Worm (Caenorhabditis elegans): Measurements from ENCODE around the gene ZK896.1.
A peak's percentile ranks its signal among the peaks of the same experiment; 100 is the strongest.

ZK896.1 gene

ce11 chrIV:12842121-12842520, 33.0 kb downstream of the ZK896.1 start (continued):
- TF ChIP-seq mxl-3 (GFP tag; optimal IDR thresholded peaks at IDR 0.05) = no peak
- no peak for TF ChIP-seq attf-4 (tag; optimal IDR thresholded peaks at IDR 0.05)
- no peak for TF ChIP-seq mdt-29 (GFP tag; IDR thresholded peaks at IDR 0.05)
- peak in 1 of 2 experiments; percentile 69 for TF ChIP-seq mdl-1 (tag; optimal IDR thresholded peaks at IDR 0.05)
- TF ChIP-seq nhr-6 (tag; optimal IDR thresholded peaks at IDR 0.05) = peak; percentile 87
- TF ChIP-seq unc-39 (tag; optimal IDR thresholded peaks at IDR 0.05) = no peak
- TF ChIP-seq egl-27 (tag; optimal IDR thresholded peaks at IDR 0.05) = no peak
- TF ChIP-seq fos-1 (tag; optimal IDR thresholded peaks at IDR 0.05) = peak; percentile 17
- no peak for TF ChIP-seq sdz-12 (GFP tag; optimal IDR thresholded peaks at IDR 0.05)
- no peak for TF ChIP-seq D1046.2 (GFP tag; IDR thresholded peaks at IDR 0.05)
- TF ChIP-seq lim-7 (GFP tag; IDR thresholded peaks at IDR 0.05) = no peak
- no peak for TF ChIP-seq tag-97 (GFP tag; IDR thresholded peaks at IDR 0.05)
- no peak for TF ChIP-seq egl-43 (GFP tag; IDR thresholded peaks at IDR 0.05)
- peak; percentile 57 for TF ChIP-seq mep-1 (tag; optimal IDR thresholded peaks at IDR 0.05)
- TF ChIP-seq F44E2.7 (GFP tag; IDR thresholded peaks at IDR 0.05) = no peak
- TF ChIP-seq daf-16 (GFP tag; optimal IDR thresholded peaks at IDR 0.05) = peak in 1 of 2 experiments; percentile 57
- TF ChIP-seq daf-16 (tag; optimal IDR thresholded peaks at IDR 0.05) = peak; percentile 98
- peak; percentile 83 for TF ChIP-seq nhr-77 (tag; optimal IDR thresholded peaks at IDR 0.05)
- no peak for TF ChIP-seq nhr-237 (tag; optimal IDR thresholded peaks at IDR 0.05)
- no peak for TF ChIP-seq jun-1 (tag; optimal IDR thresholded peaks at IDR 0.05)
- TF ChIP-seq dmd-6 (GFP tag; IDR thresholded peaks at IDR 0.05) = peak; percentile 98
- TF ChIP-seq php-3 (GFP tag; IDR thresholded peaks at IDR 0.05) = peak; percentile 99
- peak; percentile 32 for TF ChIP-seq hlh-30 (tag; optimal IDR thresholded peaks at IDR 0.05; ENCODE audit: insufficient read depth)
- TF ChIP-seq zfp-2 (tag; optimal IDR thresholded peaks at IDR 0.05) = no peak
- no peak for TF ChIP-seq T26A8.4 (GFP tag; IDR thresholded peaks at IDR 0.05)
- TF ChIP-seq lin-29 (GFP tag; IDR thresholded peaks at IDR 0.05) = no peak

- TF ChIP-seq hlh-11 (tag; optimal IDR thresholded peaks at IDR 0.05) (no peak), lin-13 (GFP tag; optimal IDR thresholded peaks at IDR 0.05) (no peak), daf-12 (tag; optimal IDR thresholded peaks at IDR 0.05) (no peak), F44E2.7 (GFP tag; IDR thresholded peaks at IDR 0.05) (no peak), tag-97 (GFP tag; IDR thresholded peaks at IDR 0.05) (no peak), lir-3 (tag; optimal IDR thresholded peaks at IDR 0.05) (no peak), unc-62 (GFP tag; optimal IDR thresholded peaks at IDR 0.05 in 1 of 2) (peak in 1 of 2 experiments; percentile 67), unc-62 (tag; optimal IDR thresholded peaks at IDR 0.05) (no peak), ZK337.2 (GFP tag; IDR thresholded peaks at IDR 0.05) (no peak), fos-1 (tag; optimal IDR thresholded peaks at IDR 0.05) (no peak), pha-4 (GFP tag; IDR thresholded peaks at IDR 0.05) (peak; percentile 6; the same call in 1 of the 2 replicates), pha-4 (tag; optimal IDR thresholded peaks at IDR 0.05) (no peak), dmd-6 (GFP tag; IDR thresholded peaks at IDR 0.05) (no peak), dve-1 (tag; optimal IDR thresholded peaks at IDR 0.05; ENCODE audit: insufficient read depth) (no peak), nhr-10 (tag; optimal IDR thresholded peaks at IDR 0.05) (no peak), Y5F2A.4 (GFP tag; optimal IDR thresholded peaks at IDR 0.05) (no peak)
Observed at ce11 chrIV:12840873-12841272, 34.3 kb downstream of the ZK896.1 start.

- TF ChIP-seq ZK546.5 (tag; optimal IDR thresholded peaks at IDR 0.05) (no peak), ZK337.2 (GFP tag; IDR thresholded peaks at IDR 0.05) (no peak), zip-2 (tag; optimal IDR thresholded peaks at IDR 0.05) (no peak), zag-1 (tag; optimal IDR thresholded peaks at IDR 0.05) (no peak), jun-1 (tag; optimal IDR thresholded peaks at IDR 0.05) (no peak), mdl-1 (tag; optimal IDR thresholded peaks at IDR 0.05) (peak in 1 of 2 experiments; percentile 37), daf-19 (GFP tag; conservative IDR thresholded peaks at IDR 0.05) (no peak), nhr-6 (tag; optimal IDR thresholded peaks at IDR 0.05) (no peak), unc-130 (GFP tag; optimal IDR thresholded peaks at IDR 0.05) (no peak), duxl-1 (tag; optimal IDR thresholded peaks at IDR 0.05; ENCODE audit: poor library complexity) (no peak), saeg-2 (GFP tag; IDR thresholded peaks at IDR 0.05) (no peak), fos-1 (tag; optimal IDR thresholded peaks at IDR 0.05) (no peak), pha-4 (GFP tag; IDR thresholded peaks at IDR 0.05) (no peak), pha-4 (tag; optimal IDR thresholded peaks at IDR 0.05) (peak; percentile 36), T20F7.1 (GFP tag; optimal IDR thresholded peaks at IDR 0.05) (no peak), mep-1 (tag; optimal IDR thresholded peaks at IDR 0.05) (peak; percentile 61), nhr-111 (GFP tag; optimal IDR thresholded peaks at IDR 0.05) (no peak), rbr-2 (tag; optimal IDR thresholded peaks at IDR 0.05) (peak; percentile 19), lin-1 (GFP tag; IDR thresholded peaks at IDR 0.05) (0 out of 2 replicates have a peak, but pooled peaks have one; percentile 25), ceh-62 (tag; optimal IDR thresholded peaks at IDR 0.05) (no peak), unc-62 (GFP tag; optimal IDR thresholded peaks at IDR 0.05 in 1 of 2) (no peak), unc-62 (tag; optimal IDR thresholded peaks at IDR 0.05) (no peak), F44E2.7 (GFP tag; IDR thresholded peaks at IDR 0.05) (no peak)
Observed at ce11 chrIV:12840348-12840747, 34.8 kb downstream of the ZK896.1 start.

Data from whole organism, L4 larva.